Fruit fly (Drosophila melanogaster) whole organism, wandering third instar larva: ENCODE measurements around the gene shps.

Source experiments
- Abd-B ChIP-seq: fragments of >200 bp; optimal IDR thresholded peaks from 2 replicates; lab custom pipeline; 2017; ENCODE audit warnings: missing biosample characterization, missing genetic modification characterization
- CG32264 ChIP-seq: fragments of 200-800 bp; sonication (Bioruptor generic); optimal IDR thresholded peaks from 2 replicates; lab custom pipeline; 2016; ENCODE audit warnings: missing biosample characterization, missing genetic modification characterization
- CG9705 ChIP-seq: fragments of 200-800 bp; sonication (Bioruptor generic); optimal IDR thresholded peaks from 2 replicates; lab custom pipeline; 2018; ENCODE audit warnings: missing biosample characterization, mild to moderate bottlenecking, missing genetic modification characterization
- HLH106 ChIP-seq: fragments of 200-800 bp; optimal IDR thresholded peaks from 3 replicates; lab custom pipeline; 2019; ENCODE audit warnings: missing biosample characterization, mild to moderate bottlenecking, missing genetic modification characterization, moderate library complexity
- Myc ChIP-seq: fragments of >200 bp; optimal IDR thresholded peaks from 2 replicates; lab custom pipeline; 2017
- Vsx2 ChIP-seq: fragments of 200-300, 225-300 bp; sonication (Bioruptor generic); optimal IDR thresholded peaks from 2 replicates; lab custom pipeline; 2018; ENCODE audit warnings: missing biosample characterization, missing genetic modification characterization; ENCODE audit not compliant: partially characterized antibody
- br ChIP-seq: fragments of 200-800 bp; sonication (Bioruptor generic); optimal IDR thresholded peaks from 2 replicates; lab custom pipeline; 2016; ENCODE audit warnings: missing biosample characterization, missing genetic modification characterization
- dsf ChIP-seq: sonication (Bioruptor generic); optimal IDR thresholded peaks from 2 replicates; lab custom pipeline; 2016; ENCODE audit warnings: missing biosample characterization, missing genetic modification characterization, borderline replicate concordance
- ey ChIP-seq: fragments of 200-800 bp; sonication (Bioruptor generic); optimal IDR thresholded peaks from 2 replicates; lab custom pipeline; 2016; ENCODE audit warnings: missing biosample characterization, missing genetic modification characterization
- fru ChIP-seq: fragments of 200-800 bp; sonication (Bioruptor generic); optimal IDR thresholded peaks from 3 replicates; lab custom pipeline; 2016; ENCODE audit warnings: missing biosample characterization, mild to moderate bottlenecking, missing genetic modification characterization
- h ChIP-seq: fragments of 200-800 bp; sonication (Bioruptor generic); optimal IDR thresholded peaks from 3 replicates; lab custom pipeline; 2016; ENCODE audit warnings: missing biosample characterization, mild to moderate bottlenecking, missing genetic modification characterization
- lola ChIP-seq: fragments of >200 bp; optimal IDR thresholded peaks from 2 replicates; lab custom pipeline; 2017; ENCODE audit warnings: missing biosample characterization, missing genetic modification characterization
- psq ChIP-seq: fragments of 200-800 bp; sonication (Bioruptor generic); optimal IDR thresholded peaks from 3 replicates; lab custom pipeline; 2017; ENCODE audit warnings: missing biosample characterization, mild to moderate bottlenecking, missing genetic modification characterization, moderate library complexity
- tai ChIP-seq: sonication (Bioruptor generic); optimal IDR thresholded peaks from 2 replicates; lab custom pipeline; 2016; ENCODE audit warnings: missing biosample characterization, missing genetic modification characterization

dm6 chr3R:24319632-24320341, 40.4 kb downstream of the shps start:
- TF ChIP-seq lola (GFP tag; lab: Kevin White, UChicago) (no peak), CG32264 (no peak), Vsx2 (GFP tag; lab: Kevin White, UChicago) (no peak), Abd-B (GFP tag; lab: Kevin White, UChicago) (no peak), tai (GFP tag; lab: Kevin White, UChicago) (no peak), HLH106 (tag; lab: Kevin White, UChicago) (no peak), CG9705 (GFP tag; lab: Kevin White, UChicago) (no peak), fru (GFP tag; lab: Kevin White, UChicago) (no peak), psq (GFP tag; lab: Kevin White, UChicago) (no peak), br (no peak), dsf (GFP tag; lab: Kevin White, UChicago) (no peak), Myc (lab: Kevin White, UChicago) (no peak), h (GFP tag; lab: Kevin White, UChicago) (no peak), ey (no peak)
